Fruit fly (Drosophila melanogaster) whole organism, pupa: ENCODE results near the gene CG46439.

ENCODE experiments used
- CG10348 ChIP-seq: fragments of 200-800 bp; sonication (Bioruptor generic); IDR thresholded peaks from 2 replicates; pipeline ENCODE4 v1.3.6; 2022; ENCODE audit warnings: missing biosample characterization, missing genetic modification characterization
- CG13204 ChIP-seq: fragments of 200-800 bp; sonication (Bioruptor generic); optimal IDR thresholded peaks from 2 replicates; lab custom pipeline; 2018; ENCODE audit warnings: missing biosample characterization, mild to moderate bottlenecking, missing genetic modification characterization, moderate library complexity
- CG32121 ChIP-seq: fragments of 200-800 bp; sonication (Bioruptor generic); IDR thresholded peaks from 2 replicates; pipeline ENCODE4 v1.3.6; 2022; ENCODE audit warnings: missing biosample characterization, missing genetic modification characterization
- CG4496 ChIP-seq: fragments of 200-800 bp; sonication (Bioruptor generic); IDR thresholded peaks from 3 replicates; pipeline ENCODE4 v1.3.6; 2022; ENCODE audit warnings: missing biosample characterization, missing genetic modification characterization
- CG8301 ChIP-seq: fragments of 200-800 bp; sonication (Bioruptor generic); optimal IDR thresholded peaks from 2 replicates; lab custom pipeline; 2018; ENCODE audit warnings: missing biosample characterization, mild to moderate bottlenecking, missing genetic modification characterization
- CG9948 ChIP-seq: fragments of 200-800 bp; sonication (Bioruptor generic); optimal IDR thresholded peaks from 2 replicates; lab custom pipeline; 2018; ENCODE audit warnings: missing biosample characterization, mild to moderate bottlenecking, missing genetic modification characterization, moderate library complexity
- Pif1A ChIP-seq: fragments of 200-800 bp; sonication (Bioruptor generic); optimal IDR thresholded peaks from 3 replicates; lab custom pipeline; 2016; ENCODE audit warnings: missing biosample characterization, missing genetic modification characterization
- rn ChIP-seq: fragments of 200-800 bp; sonication (Bioruptor generic); IDR thresholded peaks from 2 replicates; pipeline ENCODE4 v1.3.6; 2022; ENCODE audit warnings: missing biosample characterization, missing genetic modification characterization

dm6 chr3L:11089805-11090440 lies 6.1 kb downstream of the CG46439 start:
- TF ChIP-seq CG32121 (GFP tag; lab: Robert Waterston, UW): peak; percentile 63
- TF ChIP-seq Pif1A (GFP tag; lab: Kevin White, UChicago): peak; percentile 63
- no peak for TF ChIP-seq rn (GFP tag; lab: Robert Waterston, UW)
- no peak for TF ChIP-seq CG4496 (GFP tag; lab: Robert Waterston, UW)
- TF ChIP-seq CG8301 (tag; lab: Kevin White, UChicago): peak; percentile 59
- peak; percentile 39 for TF ChIP-seq CG9948 (tag; lab: Kevin White, UChicago)
- TF ChIP-seq CG13204 (GFP tag; lab: Kevin White, UChicago): no peak
- TF ChIP-seq CG10348 (GFP tag; lab: Robert Waterston, UW): no peak
